Worm (Caenorhabditis elegans) whole organism, L2 larva: Measurements from ENCODE around the gene F19B6.3.

Experiments used
- C34F6.9 ChIP-seq: fragments of 150-350 bp; optimal IDR thresholded peaks from 2 replicates; lab custom pipeline; 2014; ENCODE audit warnings: missing biosample characterization, missing genetic modification characterization
- ZK546.5 ChIP-seq: sonication (generic microtip); optimal IDR thresholded peaks from 2 replicates; lab custom pipeline; 2017; ENCODE audit warnings: missing biosample characterization, missing genetic modification characterization
- alr-1 ChIP-seq: fragments of 150-350 bp; optimal IDR thresholded peaks from 2 replicates; lab custom pipeline; 2014; ENCODE audit warnings: missing biosample characterization, missing genetic modification characterization
- aly-2 ChIP-seq: fragments of 150-350 bp; optimal IDR thresholded peaks from 2 replicates; lab custom pipeline; 2014; ENCODE audit warnings: missing biosample characterization, missing genetic modification characterization
- ama-1 ChIP-seq: fragments of 150-350 bp; optimal IDR thresholded peaks from 2 replicates; lab custom pipeline; 2018; ENCODE audit warnings: inconsistent platforms
- blmp-1 ChIP-seq: sonication (generic microtip); optimal IDR thresholded peaks from 2 replicates; lab custom pipeline; 2017; ENCODE audit warnings: missing genetic modification characterization, mild to moderate bottlenecking, missing compliant biosample characterization, antibody characterized with exemption, moderate library complexity; ENCODE audit not compliant: insufficient read depth
- ceh-16 ChIP-seq: fragments of 150-350 bp; optimal IDR thresholded peaks from 2 replicates; lab custom pipeline; 2014; ENCODE audit warnings: missing biosample characterization, missing genetic modification characterization
- ceh-82 ChIP-seq: fragments of 150-350 bp; optimal IDR thresholded peaks from 2 replicates; lab custom pipeline; 2014; ENCODE audit warnings: missing biosample characterization, missing genetic modification characterization
- crh-2 ChIP-seq: sonication (generic microtip); optimal IDR thresholded peaks from 2 replicates; lab custom pipeline; 2017; ENCODE audit warnings: missing biosample characterization, missing genetic modification characterization
- dmd-4 ChIP-seq: sonication (generic microtip); optimal IDR thresholded peaks from 2 replicates; lab custom pipeline; 2017; ENCODE audit warnings: missing biosample characterization, missing genetic modification characterization
- egl-27 ChIP-seq: sonication (generic microtip); optimal IDR thresholded peaks from 3 replicates; lab custom pipeline; 2017; ENCODE audit warnings: missing biosample characterization, missing genetic modification reagents, missing genetic modification characterization
- gmeb-1 ChIP-seq: fragments of 150-350 bp; optimal IDR thresholded peaks from 2 replicates; lab custom pipeline; 2014; ENCODE audit warnings: missing biosample characterization, missing genetic modification characterization
- lin-13 ChIP-seq: fragments of 150-350 bp; optimal IDR thresholded peaks from 2 replicates; lab custom pipeline; 2014; ENCODE audit warnings: missing biosample characterization, missing genetic modification reagents, missing genetic modification characterization
- lin-39 ChIP-seq: fragments of 150-350 bp; optimal IDR thresholded peaks from 2 replicates; lab custom pipeline; 2014; ENCODE audit warnings: missing biosample characterization, missing genetic modification reagents, missing genetic modification characterization
- lsy-2 ChIP-seq, 2 experiments: fragments of 150-350 bp in 1 of 2; sonication (generic microtip) in 1 of 2; optimal IDR thresholded peaks; 2 replicates each; lab custom pipeline; 2014 to 2017; ENCODE audit warnings: missing biosample characterization in 2 of 2, missing genetic modification characterization in 2 of 2
- mbf-1 ChIP-seq: sonication (generic microtip); optimal IDR thresholded peaks from 2 replicates; lab custom pipeline; 2017; ENCODE audit warnings: missing biosample characterization, missing genetic modification characterization
- nhr-11 ChIP-seq: fragments of 150-350 bp; optimal IDR thresholded peaks from 2 replicates; lab custom pipeline; 2014; ENCODE audit warnings: missing biosample characterization, missing genetic modification characterization
- nhr-12 ChIP-seq: fragments of 150-350 bp; optimal IDR thresholded peaks from 2 replicates; lab custom pipeline; 2014; ENCODE audit warnings: missing biosample characterization, missing genetic modification characterization
- nhr-129 ChIP-seq: fragments of 150-350 bp; optimal IDR thresholded peaks from 2 replicates; lab custom pipeline; 2014; ENCODE audit warnings: missing biosample characterization, missing genetic modification characterization
- nhr-23 ChIP-seq: fragments of 150-350 bp; optimal IDR thresholded peaks from 2 replicates; lab custom pipeline; 2014; ENCODE audit warnings: missing biosample characterization, missing genetic modification reagents, missing genetic modification characterization
- nhr-237 ChIP-seq: fragments of 150-350 bp; optimal IDR thresholded peaks from 2 replicates; lab custom pipeline; 2014; ENCODE audit warnings: missing biosample characterization, missing genetic modification characterization
- nhr-6 ChIP-seq: fragments of 150-350 bp; optimal IDR thresholded peaks from 2 replicates; lab custom pipeline; 2014; ENCODE audit warnings: missing biosample characterization, missing genetic modification characterization
- nhr-77 ChIP-seq: fragments of 150-350 bp; optimal IDR thresholded peaks from 2 replicates; lab custom pipeline; 2014; ENCODE audit warnings: missing biosample characterization, missing genetic modification characterization
- peb-1 ChIP-seq: fragments of 150-350 bp; optimal IDR thresholded peaks from 2 replicates; lab custom pipeline; 2014; ENCODE audit warnings: missing biosample characterization, missing genetic modification characterization
- sma-9 ChIP-seq, 2 experiments: fragments of 150-350 bp in 1 of 2; sonication (generic microtip) in 1 of 2; optimal IDR thresholded peaks; 2 replicates each; lab custom pipeline; 2014 to 2016; ENCODE audit warnings: missing genetic modification characterization in 2 of 2, mild to moderate bottlenecking in 1 of 2, missing biosample characterization in 1 of 2, missing compliant biosample characterization in 1 of 2, missing genetic modification reagents in 1 of 2, moderate library complexity in 1 of 2
- unc-39 ChIP-seq: fragments of 150-350 bp; optimal IDR thresholded peaks from 2 replicates; lab custom pipeline; 2014; ENCODE audit warnings: missing biosample characterization, missing genetic modification characterization
- unc-55 ChIP-seq: fragments of 150-350 bp; sonication (generic microtip); optimal IDR thresholded peaks from 3 replicates; lab custom pipeline; 2014; ENCODE audit warnings: missing biosample characterization, missing genetic modification reagents, missing genetic modification characterization
- unc-62 ChIP-seq: fragments of 150-350 bp; optimal IDR thresholded peaks from 2 replicates; lab custom pipeline; 2014; ENCODE audit warnings: missing biosample characterization, missing genetic modification reagents, missing genetic modification characterization
- zag-1 ChIP-seq: fragments of 150-350 bp; optimal IDR thresholded peaks from 2 replicates; lab custom pipeline; 2014; ENCODE audit warnings: missing biosample characterization, missing genetic modification characterization
- ztf-1 ChIP-seq: fragments of 200-800 bp; sonication (Bioruptor generic); conservative IDR thresholded peaks from 2 replicates; pipeline ENCODE4 v1.3.6; 2022; ENCODE audit warnings: missing genetic modification characterization, missing compliant biosample characterization
- ztf-4 ChIP-seq: fragments of 150-350 bp; optimal IDR thresholded peaks from 2 replicates; lab custom pipeline; 2014; ENCODE audit warnings: missing biosample characterization, missing genetic modification characterization

Gene F19B6.3

DNA sequence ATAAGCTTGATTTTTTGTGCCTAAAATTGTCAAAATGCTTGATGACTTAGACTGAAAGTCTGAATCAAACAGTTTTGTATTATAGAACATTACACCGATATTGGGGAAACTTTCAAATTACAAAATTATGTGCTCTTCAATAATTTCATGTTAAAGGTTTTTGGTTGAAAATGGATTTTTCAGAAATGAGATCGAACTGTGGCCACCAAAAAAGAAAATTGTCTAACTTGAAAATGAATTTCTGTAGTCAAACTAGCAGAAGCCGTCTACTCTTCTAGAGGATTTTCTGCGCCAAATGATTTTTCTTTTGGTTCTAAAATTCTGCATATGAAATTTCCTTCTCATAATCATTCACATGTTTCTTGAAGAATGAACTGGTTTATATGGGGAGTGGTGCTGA, 13.9 kb downstream of the F19B6.3 start:
- TF ChIP-seq alr-1 (tag; lab: Kevin White, UChicago), result no peak
- TF ChIP-seq C34F6.9 (tag; lab: Kevin White, UChicago), result no peak
- no peak for TF ChIP-seq nhr-12 (tag; lab: Kevin White, UChicago)
- TF ChIP-seq ztf-1 (GFP tag; lab: Robert Waterston, UW), result no peak
- TF ChIP-seq nhr-23 (tag; lab: Kevin White, UChicago), result no peak
- no peak for TF ChIP-seq lin-13 (GFP tag; lab: Kevin White, UChicago)
- TF ChIP-seq sma-9 (GFP tag; optimal IDR thresholded peaks at IDR 0.05; lab: Kevin White, UChicago), result no peak
- TF ChIP-seq sma-9 (tag; optimal IDR thresholded peaks at IDR 0.05; lab: Kevin White, UChicago), result no peak
- no peak for TF ChIP-seq unc-62 (GFP tag; lab: Kevin White, UChicago)
- TF ChIP-seq nhr-129 (tag; lab: Kevin White, UChicago), result no peak
- TF ChIP-seq nhr-77 (tag; lab: Kevin White, UChicago), result no peak
- TF ChIP-seq aly-2, result no peak
- no peak for TF ChIP-seq crh-2 (tag; lab: Kevin White, UChicago)
- no peak for TF ChIP-seq nhr-6
- TF ChIP-seq unc-39 (tag; lab: Kevin White, UChicago), result no peak
- no peak for TF ChIP-seq lin-39 (tag; lab: Kevin White, UChicago)
- TF ChIP-seq, all 48 proteins: peak for 0

DNA sequence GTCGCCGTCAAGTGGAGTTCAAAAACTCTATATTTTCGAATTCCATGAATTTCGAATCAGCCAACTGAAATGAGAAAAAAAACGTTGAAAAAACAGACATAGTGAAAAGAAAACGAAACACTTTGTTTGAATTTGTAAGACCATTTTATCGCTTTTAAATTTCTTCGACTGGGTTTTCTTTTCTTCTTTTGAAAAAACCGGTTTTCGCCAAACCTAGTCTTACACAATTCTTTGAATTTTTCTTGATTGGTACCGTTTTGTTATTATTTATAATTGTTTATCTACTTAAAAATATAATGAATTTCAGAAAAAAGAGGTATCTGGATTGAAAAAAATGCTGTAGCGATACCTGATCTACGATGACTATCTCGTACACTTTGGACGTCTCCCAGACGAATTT, 22.6 kb downstream of the F19B6.3 start, which contains the start of gene best-22:
best-22 (plus strand) TSS at position 301 of the 400 bp plus-strand sequence.
- peak; percentile 49 for TF ChIP-seq unc-55 (GFP tag; lab: Kevin White, UChicago)
- no peak for TF ChIP-seq ZK546.5

DNA sequence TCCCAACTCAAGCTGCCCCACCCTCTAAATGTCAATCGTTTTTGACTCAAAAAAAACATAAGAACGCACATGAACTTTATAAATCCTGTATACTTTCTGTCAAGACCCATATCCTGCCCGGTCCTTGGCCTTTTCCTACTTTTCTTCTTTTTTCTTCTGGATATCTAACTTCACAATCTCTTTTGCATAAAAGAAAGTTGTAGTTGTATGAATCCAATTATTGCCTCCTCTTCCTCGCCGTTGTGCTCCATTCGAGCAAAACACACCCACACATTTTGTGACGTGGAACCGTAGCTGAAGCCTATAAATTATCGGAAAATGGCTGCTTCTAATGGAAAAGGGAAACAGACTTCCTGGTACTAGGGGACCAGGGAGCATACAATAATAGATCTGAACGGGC, 23.2 kb downstream of the F19B6.3 start:
- TF ChIP-seq gmeb-1, result no peak
- TF ChIP-seq nhr-237 (tag; lab: Kevin White, UChicago), result no peak
- TF ChIP-seq dmd-4 (tag; lab: Kevin White, UChicago), result no peak
- no peak for TF ChIP-seq alr-1 (tag; lab: Kevin White, UChicago)
- TF ChIP-seq ztf-4 (tag; lab: Kevin White, UChicago), result no peak
- no peak for TF ChIP-seq zag-1 (tag; lab: Kevin White, UChicago)
- TF ChIP-seq nhr-23 (tag; lab: Kevin White, UChicago), result no peak
- TF ChIP-seq egl-27 (tag; lab: Kevin White, UChicago), result no peak
- no peak for TF ChIP-seq C34F6.9 (tag; lab: Kevin White, UChicago)
- TF ChIP-seq nhr-6, result no peak
- TF ChIP-seq unc-62 (GFP tag; lab: Kevin White, UChicago), result no peak

DNA sequence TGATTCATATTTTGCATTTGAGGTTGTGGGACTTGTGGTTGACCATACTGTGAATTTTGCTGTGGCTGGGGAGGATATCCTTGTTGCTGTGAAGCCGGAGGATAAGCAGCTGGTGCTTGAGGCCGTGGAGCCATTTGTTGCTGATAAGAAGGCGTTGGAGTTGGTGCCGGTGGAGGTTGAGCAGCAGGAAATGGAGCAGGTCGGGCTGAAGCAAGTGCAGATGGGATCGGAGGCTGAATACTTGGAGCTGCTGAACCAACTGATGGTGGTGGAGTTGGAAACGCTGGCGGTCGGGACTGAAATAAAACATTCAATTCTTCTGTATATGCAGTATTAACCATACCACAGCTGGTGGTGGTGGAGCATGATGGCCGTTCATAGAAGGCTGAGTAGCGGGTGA, 32.9 kb downstream of the F19B6.3 start:
- TF ChIP-seq mbf-1 (tag; lab: Kevin White, UChicago) (no peak), zag-1 (tag; lab: Kevin White, UChicago) (no peak), ceh-16 (tag; lab: Kevin White, UChicago) (no peak), ama-1 (no peak), gmeb-1 (no peak), unc-62 (GFP tag; lab: Kevin White, UChicago) (no peak), dmd-4 (tag; lab: Kevin White, UChicago) (no peak)
- TF ChIP-seq, all 48 proteins: peak for 0

DNA sequence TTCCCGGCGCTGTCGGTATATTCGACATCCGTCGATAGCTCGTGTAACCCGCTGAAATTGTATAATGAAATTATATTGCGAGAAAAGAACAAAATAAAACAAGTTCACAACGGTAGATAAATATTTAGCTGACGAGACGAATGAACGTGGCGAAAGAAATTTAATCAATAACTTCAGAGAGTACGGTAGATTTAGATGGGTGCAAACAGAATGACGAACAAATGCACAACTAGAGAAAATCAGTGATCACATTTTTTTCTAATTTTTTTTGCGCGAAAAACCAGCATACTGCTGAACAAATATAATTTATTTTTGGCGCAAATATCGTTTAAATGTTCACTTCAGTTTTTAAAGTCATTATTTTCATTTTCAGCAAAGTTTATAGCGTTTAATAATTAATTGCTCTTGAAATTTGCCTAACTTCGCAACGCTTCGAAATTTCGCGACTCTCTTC, 33.7 kb downstream of the F19B6.3 start, which contains the start of gene sec-24.2:
sec-24.2 (minus strand) TSS at position 51 of the 454 bp plus-strand sequence.
- TF ChIP-seq peb-1 (tag; lab: Kevin White, UChicago) (no peak), C34F6.9 (tag; lab: Kevin White, UChicago) (peak; percentile 0), ceh-82 (tag; lab: Kevin White, UChicago) (no peak), nhr-11 (tag; lab: Kevin White, UChicago) (no peak), blmp-1 (no peak), nhr-6 (no peak)
- TF ChIP-seq, all 48 proteins: peak for 1

DNA sequence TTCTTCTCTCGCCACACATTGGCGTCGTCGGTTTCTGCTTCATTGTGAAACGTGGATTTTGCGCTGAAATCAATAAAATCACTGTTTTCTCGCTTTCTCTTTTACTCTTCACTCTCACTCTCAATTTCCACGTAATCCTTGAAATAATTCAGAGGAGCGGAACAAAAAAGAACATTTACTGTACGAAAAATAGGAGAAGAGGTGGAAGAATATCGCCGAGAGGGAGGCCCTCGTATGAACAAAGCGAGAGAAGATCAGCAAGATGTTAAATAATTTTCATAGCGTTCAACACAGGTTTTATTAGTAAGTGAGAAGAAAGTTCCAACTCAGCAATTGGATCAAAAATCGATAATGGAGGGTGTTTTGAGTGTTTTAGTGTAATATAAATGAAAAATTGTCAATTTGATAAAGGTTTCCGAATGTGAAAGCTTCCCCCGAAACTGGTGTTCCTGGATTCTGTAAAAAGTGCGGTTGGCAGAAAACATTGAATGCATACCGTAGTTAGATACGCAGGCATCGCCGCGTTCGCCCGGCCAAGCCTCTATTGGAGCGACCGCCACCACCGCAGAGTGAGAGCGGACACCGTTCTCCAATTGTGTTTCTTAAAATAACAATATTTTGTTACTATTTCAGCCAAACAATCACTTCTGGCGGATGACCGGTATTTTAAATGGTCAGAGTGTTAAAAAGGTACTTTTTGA, 34.5 kb downstream of the F19B6.3 start, which contains the start of the genes ccr-4 and ZC518.8:
ccr-4 (plus strand) TSS at position 151 of the 701 bp plus-strand sequence.
ZC518.8 (minus strand) TSS at position 517 of the 701 bp plus-strand sequence.
- peak; percentile 32 for TF ChIP-seq nhr-129 (tag; lab: Kevin White, UChicago)
- no peak for TF ChIP-seq mbf-1 (tag; lab: Kevin White, UChicago)
- TF ChIP-seq lsy-2 (tag; optimal IDR thresholded peaks at IDR 0.05; lab: Kevin White, UChicago), result peak in 1 of 2 experiments; percentile 88
